Fruit fly (Drosophila melanogaster) whole organism: ENCODE results near the gene PMP34.

Source experiments
- CG8478 ChIP-seq: fragments of >200 bp; optimal IDR thresholded peaks from 2 replicates; lab custom pipeline; 2018; ENCODE audit warnings: inconsistent platforms
- EcR ChIP-seq, 2 experiments: fragments of >200 bp; optimal IDR thresholded peaks; 2 replicates each; lab custom pipeline; 2017; ENCODE audit warnings: missing biosample characterization in 2 of 2, missing genetic modification characterization in 2 of 2, missing genetic modification reagents in 2 of 2
- pan ChIP-seq: fragments of >200 bp; optimal IDR thresholded peaks from 2 replicates; lab custom pipeline; 2017
- psq ChIP-seq: fragments of >200 bp; optimal IDR thresholded peaks from 2 replicates; lab custom pipeline; 2017
- usp ChIP-seq: fragments of >200 bp; optimal IDR thresholded peaks from 2 replicates; lab custom pipeline; 2017; ENCODE audit warnings: missing biosample characterization, missing genetic modification characterization, mixed read lengths

- TF ChIP-seq EcR (GFP tag; optimal IDR thresholded peaks at IDR 0.05; lab: Kevin White, UChicago) (no peak), usp (GFP tag; lab: Kevin White, UChicago) (no peak), pan (lab: Kevin White, UChicago) (no peak), psq (lab: Kevin White, UChicago) (no peak), CG8478 (lab: Kevin White, UChicago) (no peak)
Observed at dm6 chr3L:4310604-4311003, 8.0 kb upstream of the PMP34 start.
